Fruit fly (Drosophila melanogaster) whole organism, embryonic: ENCODE results near the gene CG12147.

Source experiments
- Atf-2 ChIP-seq: fragments of 200-800 bp; sonication (Bioruptor generic); optimal IDR thresholded peaks from 2 replicates; lab custom pipeline; 2016; ENCODE audit warnings: missing biosample characterization, missing genetic modification characterization
- CG10565 ChIP-seq: fragments of 200-800 bp; sonication (Bioruptor generic); optimal IDR thresholded peaks from 3 replicates; lab custom pipeline; 2016; ENCODE audit warnings: missing biosample characterization, mild to moderate bottlenecking, missing genetic modification characterization
- CG11398 ChIP-seq: fragments of 200-800 bp; sonication (Bioruptor generic); optimal IDR thresholded peaks from 2 replicates; lab custom pipeline; 2016; ENCODE audit warnings: missing biosample characterization, missing genetic modification characterization
- CG11696 ChIP-seq: fragments of 200-800 bp; sonication (Bioruptor generic); IDR thresholded peaks from 2 replicates; pipeline ENCODE4 v1.3.6; 2022; ENCODE audit warnings: missing biosample characterization, missing genetic modification characterization
- CG12071 ChIP-seq: fragments of 200-800 bp; sonication (Bioruptor generic); optimal IDR thresholded peaks from 3 replicates; lab custom pipeline; 2018; ENCODE audit warnings: missing biosample characterization, mild to moderate bottlenecking, missing genetic modification characterization
- CG12104 ChIP-seq: fragments of 200-800 bp; sonication (Bioruptor generic); optimal IDR thresholded peaks from 3 replicates; lab custom pipeline; 2016; ENCODE audit warnings: missing biosample characterization, missing genetic modification characterization
- CG13775 ChIP-seq: fragments of 200-800 bp; sonication (Bioruptor generic); optimal IDR thresholded peaks from 3 replicates; lab custom pipeline; 2017; ENCODE audit warnings: missing biosample characterization, mild to moderate bottlenecking, missing genetic modification characterization
- CG15479 ChIP-seq: fragments of 200-800 bp; sonication (Bioruptor generic); optimal IDR thresholded peaks from 3 replicates; lab custom pipeline; 2019; ENCODE audit warnings: missing biosample characterization, mild to moderate bottlenecking, missing genetic modification characterization, moderate library complexity
- CG15514 ChIP-seq: fragments of 200-800 bp; sonication (Bioruptor generic); optimal IDR thresholded peaks from 3 replicates; lab custom pipeline; 2017; ENCODE audit warnings: missing biosample characterization, missing genetic modification characterization, mild to moderate bottlenecking, moderate library complexity, missing genetic modification reagents
- CG17829 ChIP-seq: fragments of 200-800 bp; optimal IDR thresholded peaks from 2 replicates; lab custom pipeline; 2019; ENCODE audit warnings: missing biosample characterization, mild to moderate bottlenecking, missing genetic modification characterization, moderate library complexity
- CG18011 ChIP-seq: fragments of 200-800 bp; sonication (Bioruptor generic); optimal IDR thresholded peaks from 2 replicates; lab custom pipeline; 2017; ENCODE audit warnings: missing biosample characterization, missing genetic modification characterization, mild to moderate bottlenecking, moderate library complexity, missing genotype
- CG2889 ChIP-seq: fragments of 200-800 bp; sonication (Bioruptor generic); IDR thresholded peaks from 3 replicates; pipeline ENCODE4 v1.3.6; 2022; ENCODE audit warnings: missing biosample characterization, missing genetic modification characterization
- CG30020 ChIP-seq: fragments of 200-800 bp; optimal IDR thresholded peaks from 2 replicates; lab custom pipeline; 2019; ENCODE audit warnings: missing biosample characterization, mild to moderate bottlenecking, missing genetic modification characterization, moderate library complexity
- CG33213 ChIP-seq: fragments of 200-800 bp; sonication (Bioruptor generic); optimal IDR thresholded peaks from 3 replicates; lab custom pipeline; 2016; ENCODE audit warnings: missing biosample characterization, missing genetic modification characterization
- CG3407 ChIP-seq: fragments of 200-800 bp; sonication (Bioruptor generic); optimal IDR thresholded peaks from 2 replicates; lab custom pipeline; 2018; ENCODE audit warnings: missing biosample characterization, mild to moderate bottlenecking, missing genetic modification characterization
- CG4617 ChIP-seq: fragments of 200-800 bp; sonication (Bioruptor generic); optimal IDR thresholded peaks from 3 replicates; lab custom pipeline; 2016; ENCODE audit warnings: missing biosample characterization, missing genetic modification characterization, borderline replicate concordance
- CG8290 ChIP-seq, 3 experiments: fragments of 200-800 bp; sonication (Bioruptor generic); optimal IDR thresholded peaks; 2 replicates each; lab custom pipeline; 2016 to 2019; ENCODE audit warnings: missing biosample characterization in 3 of 3, missing genetic modification characterization in 3 of 3, mild to moderate bottlenecking in 2 of 3, moderate library complexity in 1 of 3
- CG8359 ChIP-seq: fragments of 200-800 bp; sonication (Bioruptor generic); optimal IDR thresholded peaks from 2 replicates; lab custom pipeline; 2017; ENCODE audit warnings: missing biosample characterization, mild to moderate bottlenecking, missing genetic modification characterization, borderline replicate concordance
- CG9727 ChIP-seq: fragments of 200-800 bp; sonication (Bioruptor generic); optimal IDR thresholded peaks from 3 replicates; lab custom pipeline; 2017; ENCODE audit warnings: missing biosample characterization, mild to moderate bottlenecking, missing genetic modification characterization
- CkIIα-i1 ChIP-seq: fragments of 200-800 bp; sonication (Bioruptor generic); IDR thresholded peaks from 2 replicates; pipeline ENCODE4 v1.3.6; 2022; ENCODE audit warnings: missing biosample characterization, missing genetic modification characterization
- CoRest ChIP-seq: fragments of 200-800 bp; sonication (Bioruptor generic); optimal IDR thresholded peaks from 3 replicates; lab custom pipeline; 2018; ENCODE audit warnings: missing biosample characterization, mild to moderate bottlenecking, missing genetic modification characterization, moderate library complexity
- Dad ChIP-seq: fragments of 200-800 bp; sonication (Bioruptor generic); optimal IDR thresholded peaks from 3 replicates; lab custom pipeline; 2016; ENCODE audit warnings: missing biosample characterization, missing genetic modification characterization
- Doc3 ChIP-seq: fragments of 200-800 bp; sonication (Bioruptor generic); IDR thresholded peaks from 3 replicates; pipeline ENCODE4 v1.3.6; 2022; ENCODE audit warnings: missing biosample characterization, missing genetic modification characterization; ENCODE audit not compliant: partially characterized antibody
- Dref ChIP-seq: fragments of 200-800 bp; sonication (Bioruptor generic); IDR thresholded peaks from 2 replicates; pipeline ENCODE4 v1.3.6; 2022; ENCODE audit warnings: missing biosample characterization, missing genetic modification characterization
- H2.0 ChIP-seq: fragments of 200-800 bp; sonication (Bioruptor generic); IDR thresholded peaks from 2 replicates; pipeline ENCODE4 v1.3.6; 2022; ENCODE audit warnings: missing biosample characterization, missing genetic modification characterization
- HLHmδ ChIP-seq: fragments of 200-800 bp; sonication (Bioruptor generic); optimal IDR thresholded peaks from 2 replicates; lab custom pipeline; 2018; ENCODE audit warnings: missing biosample characterization, mild to moderate bottlenecking, missing genetic modification characterization, moderate library complexity
- Hr3 ChIP-seq: fragments of 200-800 bp; sonication (Bioruptor generic); optimal IDR thresholded peaks from 3 replicates; lab custom pipeline; 2016; ENCODE audit warnings: missing biosample characterization, missing genetic modification characterization
- Mad ChIP-seq: fragments of 200-800 bp; sonication (Bioruptor generic); optimal IDR thresholded peaks from 2 replicates; lab custom pipeline; 2016; ENCODE audit warnings: missing biosample characterization, missing genetic modification characterization
- NK7.1 ChIP-seq: fragments of 200-800 bp; sonication (Bioruptor generic); optimal IDR thresholded peaks from 3 replicates; lab custom pipeline; 2016; ENCODE audit warnings: missing biosample characterization, missing genetic modification characterization
- Nf-YB ChIP-seq: fragments of 200-800 bp; sonication (Bioruptor generic); optimal IDR thresholded peaks from 3 replicates; lab custom pipeline; 2019; ENCODE audit warnings: missing biosample characterization, mild to moderate bottlenecking, missing genetic modification characterization, moderate library complexity
- Trl ChIP-seq, 3 experiments: fragments of >200 bp in 2 of 3; fragments of 200-800 bp in 1 of 3; sonication (Bioruptor generic) in 1 of 3; optimal IDR thresholded peaks; 2 replicates in 1 of 3; 3 replicates in 2 of 3; lab custom pipeline; 2016 to 2017; ENCODE audit warnings: missing biosample characterization in 1 of 3, missing genetic modification characterization in 1 of 3
- Xbp1 ChIP-seq: fragments of 200-800 bp; sonication (Bioruptor generic); optimal IDR thresholded peaks from 3 replicates; lab custom pipeline; 2016; ENCODE audit warnings: missing biosample characterization, mild to moderate bottlenecking, missing genetic modification characterization
- Xrp1 ChIP-seq: fragments of 200-800 bp; sonication (Bioruptor generic); IDR thresholded peaks from 2 replicates; pipeline ENCODE4 v1.3.6; 2022; ENCODE audit warnings: missing biosample characterization, missing genetic modification characterization
- ap ChIP-seq: fragments of 200-800 bp; sonication (Bioruptor generic); IDR thresholded peaks from 2 replicates; pipeline ENCODE4 v1.3.6; 2022; ENCODE audit warnings: missing biosample characterization, missing genetic modification characterization
- crc ChIP-seq: fragments of 200-800 bp; sonication (Bioruptor generic); optimal IDR thresholded peaks from 2 replicates; lab custom pipeline; 2016; ENCODE audit warnings: missing biosample characterization, missing genetic modification characterization
- gcm ChIP-seq: fragments of 200-800 bp; sonication (Bioruptor generic); optimal IDR thresholded peaks from 2 replicates; lab custom pipeline; 2019; ENCODE audit warnings: missing biosample characterization, mild to moderate bottlenecking, missing genetic modification characterization, moderate library complexity
- gem ChIP-seq: fragments of 200-800 bp; sonication (Bioruptor generic); optimal IDR thresholded peaks from 2 replicates; lab custom pipeline; 2019; ENCODE audit warnings: missing biosample characterization, mild to moderate bottlenecking, missing genetic modification characterization, moderate library complexity
- klu ChIP-seq: fragments of 200-800 bp; sonication (Bioruptor generic); IDR thresholded peaks from 2 replicates; pipeline ENCODE4 v1.3.6; 2022; ENCODE audit warnings: missing biosample characterization, missing genetic modification characterization
- maf-S ChIP-seq: fragments of 200-800 bp; sonication (Bioruptor generic); optimal IDR thresholded peaks from 2 replicates; lab custom pipeline; 2016; ENCODE audit warnings: missing biosample characterization, missing genetic modification characterization
- org-1 ChIP-seq: fragments of 200-800 bp; sonication (Bioruptor generic); optimal IDR thresholded peaks from 2 replicates; lab custom pipeline; 2017; ENCODE audit warnings: missing biosample characterization, missing genetic modification characterization
- peb ChIP-seq: fragments of 200-800 bp; sonication (Bioruptor generic); IDR thresholded peaks from 2 replicates; pipeline ENCODE4 v1.3.6; 2022; ENCODE audit warnings: missing biosample characterization, missing genetic modification characterization
- pros ChIP-seq: fragments of 200-800 bp; sonication (Bioruptor generic); optimal IDR thresholded peaks from 3 replicates; lab custom pipeline; 2019; ENCODE audit warnings: missing biosample characterization, mild to moderate bottlenecking, missing genetic modification characterization, moderate library complexity
- sob ChIP-seq: fragments of 200-800 bp; sonication (Bioruptor generic); IDR thresholded peaks from 2 replicates; pipeline ENCODE4 v1.3.6; 2022; ENCODE audit warnings: missing biosample characterization, missing genetic modification characterization
- sr ChIP-seq: fragments of 200-800 bp; sonication (Bioruptor generic); IDR thresholded peaks from 3 replicates; pipeline ENCODE4 v1.3.6; 2022; ENCODE audit warnings: missing biosample characterization, missing genetic modification characterization
- stwl ChIP-seq: fragments of 200-800 bp; sonication (Bioruptor generic); optimal IDR thresholded peaks from 3 replicates; lab custom pipeline; 2018; ENCODE audit warnings: missing biosample characterization, mild to moderate bottlenecking, missing genetic modification characterization, moderate library complexity
- sug ChIP-seq: fragments of 200-800 bp; optimal IDR thresholded peaks from 2 replicates; lab custom pipeline; 2019; ENCODE audit warnings: missing biosample characterization, mild to moderate bottlenecking, missing genetic modification characterization, moderate library complexity
- toy ChIP-seq: fragments of 200-800 bp; sonication (Bioruptor generic); IDR thresholded peaks from 2 replicates; pipeline ENCODE4 v1.3.6; 2022; ENCODE audit warnings: missing biosample characterization, missing genetic modification characterization
- unc-4 ChIP-seq: fragments of 200-800 bp; sonication (Bioruptor generic); IDR thresholded peaks from 2 replicates; pipeline ENCODE4 v1.3.6; 2022; ENCODE audit warnings: missing biosample characterization, missing genetic modification characterization; ENCODE audit not compliant: partially characterized antibody
- wdn ChIP-seq: fragments of 200-800 bp; sonication (Bioruptor generic); IDR thresholded peaks from 2 replicates; pipeline ENCODE4 v1.3.6; 2022; ENCODE audit warnings: missing biosample characterization, missing genetic modification characterization
- zf30C ChIP-seq: fragments of 200-800 bp; sonication (Bioruptor generic); optimal IDR thresholded peaks from 3 replicates; lab custom pipeline; 2018; ENCODE audit warnings: missing biosample characterization, mild to moderate bottlenecking, missing genetic modification characterization

Gene CG12147

DNA sequence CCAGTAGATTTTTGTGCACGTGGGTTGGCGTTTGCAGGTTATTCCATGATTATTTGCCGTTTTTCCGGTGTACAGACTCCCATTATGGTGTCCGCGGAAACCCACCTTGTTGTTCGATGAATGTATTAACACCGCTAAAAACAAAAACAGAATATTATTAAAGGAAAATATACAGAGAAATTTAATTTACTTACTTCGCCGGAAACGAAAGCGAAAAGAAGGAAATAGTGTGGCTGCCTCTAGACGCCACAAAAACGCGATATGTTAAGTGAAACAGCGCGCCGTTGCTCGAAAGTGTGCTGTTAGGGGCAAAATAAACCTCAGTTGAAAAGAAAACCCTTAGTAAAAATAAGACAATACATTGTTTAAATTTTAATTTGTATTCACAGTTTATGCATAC, 39.8 kb upstream of the CG12147 start, which contains the start of gene RpL35A (continued):
- TF ChIP-seq CkIIα-i1 (GFP tag; lab: Robert Waterston, UW) (no peak), ap (peak; percentile 32; the same call in 1 of the 2 replicates), CG18011 (GFP tag; lab: Kevin White, UChicago) (peak; percentile 66), CG33213 (GFP tag; lab: Kevin White, UChicago) (peak; percentile 89), CG8290 (GFP tag; optimal IDR thresholded peaks at IDR 0.05; lab: Kevin White, UChicago) (peak; percentile 30), CG8290 (tag; optimal IDR thresholded peaks at IDR 0.05; lab: Kevin White, UChicago) (peak; percentile 54 to 69), wdn (GFP tag; lab: Robert Waterston, UW) (peak; percentile 36; the same call in 1 of the 2 replicates), Atf-2 (peak; percentile 17), stwl (tag; lab: Kevin White, UChicago) (peak; percentile 41), sr (GFP tag; lab: Robert Waterston, UW) (peak; percentile 74; the same call in 2 of the 3 replicates), Doc3 (no peak), CG12104 (GFP tag; lab: Kevin White, UChicago) (peak; percentile 77), CG4617 (GFP tag; lab: Kevin White, UChicago) (peak; percentile 21), Dad (peak; percentile 81), Xbp1 (GFP tag; lab: Kevin White, UChicago) (peak; percentile 51), zf30C (GFP tag; lab: Kevin White, UChicago) (peak; percentile 58), maf-S (GFP tag; lab: Kevin White, UChicago) (peak; percentile 45), peb (GFP tag; lab: Robert Waterston, UW) (no peak), CG17829 (tag; lab: Kevin White, UChicago) (peak; percentile 76), CG30020 (tag; lab: Kevin White, UChicago) (peak; percentile 47), Xrp1 (no peak; the same call in 1 of the 2 replicates), Trl (optimal IDR thresholded peaks at IDR 0.05; lab: Kevin White, UChicago) (no peak), Trl (GFP tag; optimal IDR thresholded peaks at IDR 0.05; lab: Kevin White, UChicago) (peak; percentile 70), CoRest (peak; percentile 25), Hr3 (no peak), pros (peak; percentile 14), CG10565 (GFP tag; lab: Kevin White, UChicago) (no peak), CG8359 (GFP tag; lab: Kevin White, UChicago) (peak; percentile 75), CG9727 (GFP tag; lab: Kevin White, UChicago) (peak; percentile 83), CG13775 (GFP tag; lab: Kevin White, UChicago) (peak; percentile 79), HLHmδ (peak; percentile 89), CG12071 (GFP tag; lab: Kevin White, UChicago) (peak; percentile 82), sug (tag; lab: Kevin White, UChicago) (peak; percentile 60), Mad (GFP tag; lab: Kevin White, UChicago) (peak; percentile 53), klu (GFP tag; lab: Robert Waterston, UW) (no peak), CG15514 (GFP tag; lab: Kevin White, UChicago) (peak; percentile 85), CG3407 (peak; percentile 70), Nf-YB (GFP tag; lab: Kevin White, UChicago) (peak; percentile 61), CG11398 (GFP tag; lab: Kevin White, UChicago) (peak; percentile 57), gcm (peak; percentile 77), gem (no peak), org-1 (GFP tag; lab: Kevin White, UChicago) (peak; percentile 54), crc (GFP tag; lab: Kevin White, UChicago) (peak; percentile 54), CG15479 (GFP tag; lab: Kevin White, UChicago) (no peak), CG2889 (GFP tag; lab: Robert Waterston, UW) (no peak), sob (peak; percentile 69), CG11696 (GFP tag; lab: Robert Waterston, UW) (no peak), NK7.1 (peak; percentile 50), H2.0 (GFP tag; lab: Robert Waterston, UW) (peak; percentile 56), unc-4 (no peak), Dref (GFP tag; lab: Robert Waterston, UW) (peak; percentile 40), toy (no peak)
